Worm (Caenorhabditis elegans) whole organism, dauer: Measurements from ENCODE around the gene his-5.
"Not testable (repeated sequence)": the region's sequence is repeated elsewhere in the genome, so short reads cannot be mapped to it uniquely, and the experiment has no call there.

Source experiments
- unc-62 ChIP-seq: sonication (generic microtip); optimal IDR thresholded peaks from 2 replicates; lab custom pipeline; 2017; ENCODE audit warnings: missing biosample characterization, missing genetic modification reagents, missing genetic modification characterization

Gene his-5

DNA sequence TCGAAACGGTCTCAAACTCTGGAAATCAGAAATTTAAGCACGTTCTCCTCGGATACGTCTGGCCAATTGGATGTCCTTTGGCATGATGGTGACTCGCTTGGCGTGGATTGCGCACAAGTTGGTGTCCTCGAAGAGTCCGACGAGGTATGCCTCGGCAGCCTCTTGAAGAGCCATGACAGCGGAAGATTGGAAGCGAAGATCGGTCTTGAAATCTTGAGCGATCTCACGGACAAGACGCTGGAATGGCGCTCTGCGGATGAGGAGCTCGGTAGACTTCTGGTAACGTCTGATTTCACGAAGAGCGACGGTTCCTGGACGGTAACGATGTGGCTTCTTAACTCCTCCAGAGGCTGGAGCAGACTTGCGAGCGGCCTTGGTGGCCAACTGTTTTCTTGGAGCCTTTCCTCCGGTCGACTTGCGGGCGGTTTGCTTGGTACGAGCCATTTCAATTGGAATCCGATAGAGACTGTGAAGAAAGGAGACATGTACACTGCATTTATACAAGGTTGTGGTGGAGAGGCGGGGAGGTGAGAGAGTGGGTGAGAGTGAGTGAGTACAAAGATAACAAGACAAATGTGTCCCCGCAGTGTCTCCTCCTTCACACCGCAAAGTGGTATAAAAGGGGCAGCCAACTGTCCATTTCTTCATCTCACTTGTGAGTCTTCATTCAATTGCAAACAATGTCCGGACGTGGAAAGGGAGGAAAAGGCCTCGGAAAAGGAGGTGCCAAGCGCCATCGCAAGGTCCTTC lies at the start of gene his-5, which contains the start of gene his-6:
Gene his-5 (plus strand): TSS at position 681 of the 750 bp plus-strand sequence.
Gene his-6 (minus strand): TSS at position 444 of the 750 bp plus-strand sequence.
- not testable (repeated sequence) for TF ChIP-seq unc-62 (GFP tag; lab: Kevin White, UChicago)

DNA sequence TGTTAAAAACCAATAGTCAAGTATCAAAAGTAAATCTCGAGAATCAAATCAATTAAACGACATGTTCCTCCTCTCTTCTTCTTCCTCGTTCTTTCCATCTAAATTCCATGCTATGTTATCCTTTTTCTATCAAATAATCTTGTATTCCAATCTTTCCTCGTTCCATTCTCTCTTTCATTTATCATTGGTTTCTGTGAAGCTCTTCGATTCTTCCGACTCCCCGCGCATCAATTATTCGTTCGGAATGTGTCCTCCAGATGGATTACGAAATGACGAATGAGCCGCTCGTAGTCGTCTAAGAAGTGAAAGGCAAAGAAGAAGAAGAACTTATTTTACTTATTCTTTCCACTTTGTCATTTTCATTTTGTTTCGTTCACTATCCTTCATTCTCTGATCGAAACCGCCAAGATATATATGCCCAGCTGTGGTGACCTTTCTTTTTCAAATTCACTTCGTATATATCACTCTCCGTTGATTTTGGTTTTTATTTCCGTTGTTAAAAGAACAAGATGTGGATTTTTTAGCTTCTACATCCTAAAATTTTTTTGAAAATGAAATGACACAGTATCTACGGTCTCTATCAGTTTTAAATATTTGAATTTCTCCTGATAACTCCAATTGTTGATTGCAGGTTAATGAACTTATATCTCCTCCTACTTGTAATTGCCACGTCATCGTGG lies 40.6 kb upstream of the his-5 start, which contains the start of gene pxn-1:
Gene pxn-1 (plus strand): TSS at position 630 of the 680 bp plus-strand sequence.
- TF ChIP-seq unc-62 (GFP tag; lab: Kevin White, UChicago) = no peak

DNA sequence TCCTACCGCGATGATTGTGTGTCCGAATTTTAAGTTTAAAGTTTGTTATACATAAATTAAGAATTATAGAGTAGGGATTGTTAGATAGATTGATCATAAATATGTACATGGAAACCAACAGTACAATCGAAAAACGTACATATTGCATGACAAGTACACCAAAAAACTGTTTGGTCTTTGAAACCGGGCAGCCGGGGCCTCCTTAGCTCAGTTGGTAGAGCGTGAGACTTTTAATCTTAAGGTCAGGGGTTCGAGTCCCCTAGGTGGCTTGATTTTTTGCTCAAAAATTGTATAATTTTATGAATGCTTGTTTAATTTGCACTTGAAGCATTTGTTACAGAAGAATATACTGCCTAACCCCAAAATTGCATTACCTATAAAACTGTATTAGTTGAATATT lies 39.9 kb upstream of the his-5 start:
- no peak for TF ChIP-seq unc-62 (GFP tag; lab: Kevin White, UChicago)

ce11 chrV:8495965-8496364 lies 39.0 kb upstream of the his-5 start:
- TF ChIP-seq unc-62 (GFP tag; lab: Kevin White, UChicago) = no peak

ce11 chrV:8499407-8499806 lies 35.6 kb upstream of the his-5 start:
- no peak for TF ChIP-seq unc-62 (GFP tag; lab: Kevin White, UChicago)

ce11 chrV:8500348-8500747 lies 34.7 kb upstream of the his-5 start:
- no peak for TF ChIP-seq unc-62 (GFP tag; lab: Kevin White, UChicago)

ce11 chrV:8507324-8507723 lies 27.7 kb upstream of the his-5 start, which contains the start of gene ZK994.6:
Gene ZK994.6 (minus strand): TSS chrV:8507424.
- TF ChIP-seq unc-62 (GFP tag; lab: Kevin White, UChicago) = no peak

DNA sequence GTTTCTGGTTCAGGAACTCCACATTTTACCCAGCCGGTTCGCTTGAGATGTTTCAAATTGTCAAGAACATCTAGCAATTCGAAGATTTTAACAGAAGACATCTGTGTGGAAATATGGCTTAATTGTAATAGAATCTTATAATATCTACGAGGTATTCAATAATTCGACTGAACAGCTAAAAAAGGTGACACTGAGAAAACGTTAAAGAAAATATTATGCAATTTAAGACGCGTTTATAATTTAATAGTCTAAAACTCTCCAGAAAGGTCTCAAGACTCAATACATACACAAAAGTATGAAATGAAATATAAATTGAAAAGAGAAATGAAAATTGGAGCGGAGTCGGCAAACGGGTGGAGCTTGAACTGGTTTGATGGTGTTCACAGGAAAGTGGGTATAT lies 21.7 kb upstream of the his-5 start, which contains the start of gene F45F2.9:
Gene F45F2.9 (minus strand): TSS at position 101 of the 400 bp plus-strand sequence.
- no peak for TF ChIP-seq unc-62 (GFP tag; lab: Kevin White, UChicago)

DNA sequence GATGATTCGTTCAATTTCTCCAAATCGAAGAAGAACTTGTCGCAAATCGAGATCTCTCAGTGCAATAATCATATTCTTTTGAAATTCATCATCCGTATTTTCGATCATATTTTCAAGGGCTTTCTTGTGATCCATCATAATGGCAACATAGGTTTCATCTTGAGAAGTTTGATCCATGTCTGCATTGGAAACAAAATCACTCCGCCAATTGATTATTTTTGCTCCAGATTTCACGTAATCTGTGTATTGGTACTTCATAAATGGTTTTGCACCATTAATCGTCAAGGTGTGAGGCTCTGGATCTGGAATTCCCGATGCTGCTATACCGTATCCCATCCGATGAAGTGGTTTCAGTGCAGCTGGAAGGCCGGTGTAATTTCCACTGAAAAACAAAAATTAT lies 18.6 kb upstream of the his-5 start:
- no peak for TF ChIP-seq unc-62 (GFP tag; lab: Kevin White, UChicago)

DNA sequence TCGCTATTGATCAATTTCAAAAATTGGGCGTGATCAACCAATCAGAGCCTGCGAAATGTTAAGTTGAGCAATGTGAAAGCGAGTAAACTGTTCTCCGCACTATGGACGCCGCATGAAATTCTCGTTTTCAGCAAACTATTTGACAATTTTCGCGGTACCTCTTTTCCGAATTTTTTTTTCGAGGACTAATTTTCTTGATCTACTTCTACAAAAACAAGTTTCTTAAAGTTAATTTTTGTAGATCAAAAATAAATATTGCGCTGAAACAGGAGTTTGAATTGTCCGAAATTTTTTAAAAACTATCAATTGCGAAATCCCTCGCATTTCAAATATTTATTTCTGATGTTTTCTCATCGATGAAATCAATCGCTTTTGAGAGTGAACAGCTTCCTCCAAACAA lies 17.3 kb upstream of the his-5 start:
- TF ChIP-seq unc-62 (GFP tag; lab: Kevin White, UChicago) = no peak

DNA sequence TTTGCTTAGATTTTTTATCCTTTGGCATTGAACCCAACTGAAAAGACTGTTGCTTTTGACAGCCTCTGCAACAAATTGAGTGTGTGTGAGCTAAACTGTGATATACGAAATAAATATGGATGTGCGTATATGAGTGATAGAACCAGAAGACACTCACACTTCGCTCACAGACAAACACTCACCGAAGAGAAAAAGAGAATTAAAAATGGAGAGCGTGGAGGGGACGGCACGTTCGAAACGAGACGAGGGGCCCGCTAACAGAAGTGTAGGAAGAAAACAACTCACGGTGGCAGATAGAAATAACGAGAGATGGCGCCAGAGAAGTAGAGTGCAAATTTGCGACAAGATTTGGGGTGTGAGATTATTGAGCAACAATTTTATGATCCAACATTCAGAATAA lies 16.7 kb upstream of the his-5 start:
- no peak for TF ChIP-seq unc-62 (GFP tag; lab: Kevin White, UChicago)

DNA sequence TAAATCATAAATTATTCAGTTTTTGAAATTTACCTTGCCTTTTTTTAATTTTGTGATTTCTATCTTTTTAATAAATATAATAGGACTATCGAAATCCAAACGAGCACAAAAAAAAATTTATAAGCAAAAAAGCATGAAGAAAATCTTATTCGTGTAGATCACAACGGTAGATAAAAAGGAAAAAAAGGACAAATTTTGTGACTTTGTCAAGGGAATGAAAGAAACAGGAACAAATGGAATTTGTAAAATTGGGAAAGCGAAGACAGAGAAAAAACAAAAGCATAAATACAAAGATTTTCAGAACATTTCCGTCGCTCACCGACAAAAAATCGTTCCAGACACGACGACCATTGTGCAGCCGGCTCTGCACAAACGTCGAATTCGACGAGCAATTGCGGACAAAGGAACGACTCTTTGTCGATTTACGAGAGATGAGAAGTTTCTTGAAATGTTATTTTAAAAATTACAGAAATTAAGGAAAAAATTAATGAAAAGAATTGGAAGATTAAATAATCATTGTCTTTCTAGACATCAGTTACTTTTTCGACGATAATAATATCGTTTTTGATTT lies 16.1 kb upstream of the his-5 start, which contains the start of gene F45F2.10:
Gene F45F2.10 (minus strand): TSS at position 51 of the 571 bp plus-strand sequence.
- no peak for TF ChIP-seq unc-62 (GFP tag; lab: Kevin White, UChicago)

DNA sequence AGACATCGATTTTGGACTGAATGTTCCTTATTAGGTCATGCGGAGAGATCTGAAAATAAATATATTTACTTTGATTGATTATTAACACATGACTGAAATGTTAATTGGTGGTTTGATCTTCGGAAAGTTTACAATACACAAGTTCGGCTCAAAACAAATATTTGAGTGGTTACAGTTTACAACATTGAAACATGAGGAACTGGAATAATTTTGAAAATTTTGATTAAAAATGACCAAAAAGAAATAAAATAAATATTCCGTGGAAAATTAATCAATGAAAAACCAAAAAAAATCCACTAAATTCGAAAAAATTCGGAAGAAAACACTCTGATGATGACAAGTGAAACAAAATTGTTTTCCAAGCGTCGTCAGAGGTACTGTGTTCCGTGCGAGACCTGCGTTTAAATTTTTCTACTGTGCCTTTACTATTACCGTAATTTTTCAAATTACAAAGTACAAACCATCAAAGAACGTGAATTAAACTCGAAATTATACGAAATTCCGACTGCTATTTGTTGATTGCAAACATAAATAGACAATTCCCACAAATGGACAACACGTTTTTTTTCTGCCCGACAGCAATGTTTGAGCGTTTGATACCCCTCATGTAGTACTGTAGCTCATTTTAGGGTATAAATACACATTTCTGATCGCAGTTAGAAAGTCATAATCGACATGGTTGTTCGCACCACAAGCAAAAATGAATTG lies 14.0 kb upstream of the his-5 start, which contains the start of the genes F45F2.11 and otpl-7:
Gene F45F2.11 (minus strand): TSS at position 51 of the 708 bp plus-strand sequence.
Gene otpl-7 (plus strand): TSS at position 658 of the 708 bp plus-strand sequence.
- no peak for TF ChIP-seq unc-62 (GFP tag; lab: Kevin White, UChicago)

- TF ChIP-seq unc-62 (GFP tag; lab: Kevin White, UChicago) = no peak
Observed at ce11 chrV:8525774-8526173, 9.2 kb upstream of the his-5 start, which contains the start of gene otpl-6. Gene otpl-6 (plus strand): TSS chrV:8526074.

DNA sequence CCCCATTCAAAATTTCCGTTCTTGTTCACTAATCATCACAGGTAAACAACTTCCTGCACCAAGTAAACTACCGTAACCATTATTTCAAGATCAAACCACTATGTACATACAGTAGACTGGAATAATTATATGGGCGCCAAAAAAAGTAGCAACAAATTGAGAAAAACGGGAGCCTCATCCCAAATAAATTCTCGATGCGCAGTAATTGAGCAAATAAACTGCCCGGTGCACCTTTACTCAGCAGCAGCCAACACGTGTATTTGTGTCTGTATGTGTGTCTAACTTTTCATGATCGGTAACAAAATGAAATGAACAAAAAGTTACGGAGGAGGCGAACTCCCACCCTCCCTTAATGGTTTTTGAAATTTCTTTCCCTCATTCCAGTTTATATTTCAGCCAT lies 5.8 kb upstream of the his-5 start, which contains the start of gene otpl-5:
Gene otpl-5 (plus strand): TSS at position 301 of the 400 bp plus-strand sequence.
- TF ChIP-seq unc-62 (GFP tag; lab: Kevin White, UChicago) = no peak
